Worm (Caenorhabditis elegans): ENCODE data around the gene F55C9.6.
"Not testable (repeated sequence)": the region's sequence is repeated elsewhere in the genome, so short reads cannot be mapped to it uniquely, and the experiment has no call there.

F55C9.6 gene

ce11 chrV:19319460-19319995, 22.9 kb upstream of the F55C9.6 start, which contains the start of gene C43D7.7:
TSS of gene C43D7.7 (minus strand) at chrV:19319510.
- TF ChIP-seq elt-2 (tag; optimal IDR thresholded peaks at IDR 0.05) (peak; percentile 58), nhr-12 (tag; optimal IDR thresholded peaks at IDR 0.05) (no peak)

- not testable (repeated sequence) for TF ChIP-seq nhr-12, nhr-25, hmg-11 (tag; optimal IDR thresholded peaks at IDR 0.05)
Measured at ce11 chrV:19317058-19317457, 20.4 kb upstream of the F55C9.6 start, which contains the start of gene srh-208. TSS of gene srh-208 (plus strand) at chrV:19317358.

- TF ChIP-seq ZK546.5 (tag; optimal IDR thresholded peaks at IDR 0.05) (no peak), unc-39 (tag; optimal IDR thresholded peaks at IDR 0.05) (no peak), elt-2 (tag; optimal IDR thresholded peaks at IDR 0.05) (no peak)
Measured at ce11 chrV:19312975-19313374, 16.4 kb upstream of the F55C9.6 start, which contains the start of gene fbxb-64. TSS of gene fbxb-64 (plus strand) at chrV:19313275.

ce11 chrV:19311391-19311790, 14.8 kb upstream of the F55C9.6 start, which contains the start of gene C43D7.8:
TSS of gene C43D7.8 (minus strand) at chrV:19311491.
- TF ChIP-seq snpc-4 (tag; optimal IDR thresholded peaks at IDR 0.05) (no peak), nhr-77 (tag; optimal IDR thresholded peaks at IDR 0.05) (no peak), nhr-237 (tag; optimal IDR thresholded peaks at IDR 0.05) (no peak), fos-1 (tag; optimal IDR thresholded peaks at IDR 0.05) (no peak), sea-2 (GFP tag; optimal IDR thresholded peaks at IDR 0.05) (no peak), lsy-12 (tag; optimal IDR thresholded peaks at IDR 0.05) (no peak), nhr-43 (tag; optimal IDR thresholded peaks at IDR 0.05; ENCODE audit: poor library complexity, severe bottlenecking) (no peak), nhr-23 (tag; optimal IDR thresholded peaks at IDR 0.05) (no peak), jun-1 (tag; optimal IDR thresholded peaks at IDR 0.05) (no peak), nhr-76 (tag; optimal IDR thresholded peaks at IDR 0.05) (no peak), ceh-82 (tag; optimal IDR thresholded peaks at IDR 0.05) (no peak), ceh-9 (tag; optimal IDR thresholded peaks at IDR 0.05) (no peak), fkh-2 (tag; optimal IDR thresholded peaks at IDR 0.05) (no peak), daf-12 (tag; optimal IDR thresholded peaks at IDR 0.05) (no peak), nhr-25 (tag; optimal IDR thresholded peaks at IDR 0.05) (no peak), unc-39 (tag; optimal IDR thresholded peaks at IDR 0.05) (no peak), ZK546.5 (tag; optimal IDR thresholded peaks at IDR 0.05) (no peak), nhr-28 (tag; optimal IDR thresholded peaks at IDR 0.05) (no peak), eor-1 (tag; optimal IDR thresholded peaks at IDR 0.05) (no peak), R02D3.7 (tag; optimal IDR thresholded peaks at IDR 0.05) (no peak)

ce11 chrV:19309591-19309990, 13.0 kb upstream of the F55C9.6 start, which contains the start of gene F55C9.11:
TSS of gene F55C9.11 (minus strand) at chrV:19309691.
- TF ChIP-seq egl-27 (tag; optimal IDR thresholded peaks at IDR 0.05) (no peak), hmg-11 (tag; optimal IDR thresholded peaks at IDR 0.05) (no peak), ztf-11 (tag; optimal IDR thresholded peaks at IDR 0.05) (no peak), unc-39 (tag; optimal IDR thresholded peaks at IDR 0.05) (no peak)

- TF ChIP-seq R02D3.7 (tag; optimal IDR thresholded peaks at IDR 0.05) (no peak), ZK546.5 (tag; optimal IDR thresholded peaks at IDR 0.05) (no peak), nhr-237 (tag; optimal IDR thresholded peaks at IDR 0.05) (no peak), ceh-16 (tag; optimal IDR thresholded peaks at IDR 0.05) (no peak), elt-2 (tag; optimal IDR thresholded peaks at IDR 0.05) (no peak), egl-5 (tag; optimal IDR thresholded peaks at IDR 0.05) (no peak), pqm-1 (tag; optimal IDR thresholded peaks at IDR 0.05) (no peak), ama-1 (optimal IDR thresholded peaks at IDR 0.05) (no peak), skn-1 (tag; optimal IDR thresholded peaks at IDR 0.05) (no peak), nhr-23 (tag; optimal IDR thresholded peaks at IDR 0.05) (no peak), mdl-1 (tag; optimal IDR thresholded peaks at IDR 0.05) (no peak), nhr-67 (tag; optimal IDR thresholded peaks at IDR 0.05) (no peak), lsy-12 (tag; optimal IDR thresholded peaks at IDR 0.05) (no peak), nhr-28 (tag; optimal IDR thresholded peaks at IDR 0.05) (no peak)
Measured at ce11 chrV:19308137-19308536, 11.5 kb upstream of the F55C9.6 start.

Data from whole organism, L3 larva.